Fruit fly (Drosophila melanogaster) whole organism, embryonic: Measurements from ENCODE around the gene Osi2.

Experiments used
- Bteb2 ChIP-seq: fragments of 200-800 bp; sonication (Bioruptor generic); optimal IDR thresholded peaks from 2 replicates; lab custom pipeline; 2016; ENCODE audit warnings: missing biosample characterization, missing genetic modification characterization
- CG10274 ChIP-seq: fragments of 200-800 bp; sonication (Bioruptor generic); optimal IDR thresholded peaks from 3 replicates; lab custom pipeline; 2017; ENCODE audit warnings: missing biosample characterization, mild to moderate bottlenecking, missing genetic modification characterization
- CG12104 ChIP-seq: fragments of 200-800 bp; sonication (Bioruptor generic); optimal IDR thresholded peaks from 3 replicates; lab custom pipeline; 2016; ENCODE audit warnings: missing biosample characterization, missing genetic modification characterization
- CG12769 ChIP-seq: fragments of 200-800 bp; sonication (Bioruptor generic); optimal IDR thresholded peaks from 2 replicates; lab custom pipeline; 2019; ENCODE audit warnings: missing biosample characterization, mild to moderate bottlenecking, missing genetic modification characterization, moderate library complexity
- CG13287 ChIP-seq: fragments of 200-800 bp; sonication (Bioruptor generic); IDR thresholded peaks from 2 replicates; pipeline ENCODE4 v1.3.6; 2022; ENCODE audit warnings: missing biosample characterization, missing genetic modification characterization; ENCODE audit not compliant: partially characterized antibody
- CG15073 ChIP-seq: fragments of 200-800 bp; sonication (Bioruptor generic); optimal IDR thresholded peaks from 2 replicates; lab custom pipeline; 2016; ENCODE audit warnings: missing biosample characterization, missing genetic modification characterization
- CG15514 ChIP-seq: fragments of 200-800 bp; sonication (Bioruptor generic); optimal IDR thresholded peaks from 3 replicates; lab custom pipeline; 2017; ENCODE audit warnings: missing biosample characterization, missing genetic modification characterization, mild to moderate bottlenecking, moderate library complexity, missing genetic modification reagents
- CG17359 ChIP-seq: fragments of 200-800 bp; sonication (Bioruptor generic); optimal IDR thresholded peaks from 3 replicates; lab custom pipeline; 2018; ENCODE audit warnings: missing biosample characterization, mild to moderate bottlenecking, missing genetic modification characterization, moderate library complexity
- CG17568 ChIP-seq: fragments of 200-800 bp; sonication (Bioruptor generic); optimal IDR thresholded peaks from 2 replicates; lab custom pipeline; 2018; ENCODE audit warnings: missing biosample characterization, mild to moderate bottlenecking, missing genetic modification characterization, moderate library complexity
- CG30020 ChIP-seq: fragments of 200-800 bp; optimal IDR thresholded peaks from 2 replicates; lab custom pipeline; 2019; ENCODE audit warnings: missing biosample characterization, mild to moderate bottlenecking, missing genetic modification characterization, moderate library complexity
- CG31441 ChIP-seq: fragments of 200-800 bp; sonication (Bioruptor generic); IDR thresholded peaks from 2 replicates; pipeline ENCODE4 v1.3.6; 2022; ENCODE audit warnings: missing biosample characterization, missing genetic modification characterization
- CG34376 ChIP-seq: fragments of 200-800 bp; sonication (Bioruptor generic); optimal IDR thresholded peaks from 2 replicates; lab custom pipeline; 2018; ENCODE audit warnings: missing biosample characterization, mild to moderate bottlenecking, missing genetic modification characterization
- CG6254 ChIP-seq: fragments of 200-800 bp; sonication (Bioruptor generic); optimal IDR thresholded peaks from 3 replicates; lab custom pipeline; 2017; ENCODE audit warnings: mild to moderate bottlenecking, missing biosample characterization, missing genetic modification reagents, missing genetic modification characterization
- CG7987 ChIP-seq: fragments of 200-800 bp; sonication (Bioruptor generic); optimal IDR thresholded peaks from 2 replicates; lab custom pipeline; 2018; ENCODE audit warnings: missing biosample characterization, mild to moderate bottlenecking, missing genetic modification characterization, moderate library complexity
- CG9437 ChIP-seq: fragments of 200-800 bp; sonication (Bioruptor generic); optimal IDR thresholded peaks from 2 replicates; lab custom pipeline; 2018; ENCODE audit warnings: missing biosample characterization, mild to moderate bottlenecking, missing genetic modification characterization
- CG9817 ChIP-seq: fragments of 200-800 bp; sonication (Bioruptor generic); optimal IDR thresholded peaks from 2 replicates; lab custom pipeline; 2018; ENCODE audit warnings: missing biosample characterization, mild to moderate bottlenecking, missing genetic modification characterization, moderate library complexity
- CTCF ChIP-seq: fragments of 200-800 bp; sonication (Bioruptor generic); optimal IDR thresholded peaks from 2 replicates; lab custom pipeline; 2017; ENCODE audit warnings: missing biosample characterization, mild to moderate bottlenecking, missing genetic modification characterization, moderate library complexity
- CkIIα-i1 ChIP-seq: fragments of 200-800 bp; sonication (Bioruptor generic); IDR thresholded peaks from 2 replicates; pipeline ENCODE4 v1.3.6; 2022; ENCODE audit warnings: missing biosample characterization, missing genetic modification characterization
- Elba2 ChIP-seq: fragments of 200-800 bp; sonication (Bioruptor generic); optimal IDR thresholded peaks from 3 replicates; lab custom pipeline; 2016; ENCODE audit warnings: missing biosample characterization, missing genetic modification characterization
- Hand ChIP-seq: fragments of 200-800 bp; sonication (Bioruptor generic); optimal IDR thresholded peaks from 2 replicates; lab custom pipeline; 2017; ENCODE audit warnings: mild to moderate bottlenecking, missing biosample characterization, missing genetic modification reagents, missing genetic modification characterization
- Hr78 ChIP-seq, 2 experiments: fragments of 200-800 bp in 1 of 2; fragments of >200 bp in 1 of 2; sonication (Bioruptor generic) in 1 of 2; optimal IDR thresholded peaks; 2 replicates each; lab custom pipeline; 2017 to 2019; ENCODE audit warnings: missing biosample characterization in 2 of 2, missing genetic modification characterization in 2 of 2, mild to moderate bottlenecking in 1 of 2, moderate library complexity in 1 of 2
- Lhr ChIP-seq: fragments of 200-800 bp; sonication (Bioruptor generic); optimal IDR thresholded peaks from 3 replicates; lab custom pipeline; 2017; ENCODE audit warnings: mild to moderate bottlenecking, missing biosample characterization, missing genetic modification reagents, missing genetic modification characterization
- Lpt ChIP-seq: fragments of >200 bp; optimal IDR thresholded peaks from 2 replicates; lab custom pipeline; 2018; ENCODE audit warnings: missing biosample characterization, missing genetic modification characterization
- Med ChIP-seq: fragments of 200-800 bp; sonication (Bioruptor generic); peaks from one replicate; lab custom pipeline; 2016; ENCODE audit warnings: missing biosample characterization, missing genetic modification characterization, mild to moderate bottlenecking, inconsistent platforms, moderate library complexity
- Nf-YC ChIP-seq: fragments of 200-800 bp; optimal IDR thresholded peaks from 3 replicates; lab custom pipeline; 2019; ENCODE audit warnings: missing biosample characterization, mild to moderate bottlenecking, missing genetic modification characterization, moderate library complexity
- Optix ChIP-seq: fragments of 200-800 bp; sonication (Bioruptor generic); IDR thresholded peaks from 3 replicates; pipeline ENCODE4 v1.3.6; 2022; ENCODE audit warnings: missing biosample characterization, missing genetic modification characterization
- Ptx1 ChIP-seq: fragments of 200-800 bp; sonication (Bioruptor generic); IDR thresholded peaks from 2 replicates; pipeline ENCODE4 v1.3.6; 2022; ENCODE audit warnings: missing biosample characterization, missing genetic modification characterization
- Taf1 ChIP-seq: fragments of 200-800 bp; sonication (Bioruptor generic); IDR thresholded peaks from 2 replicates; pipeline ENCODE4 v1.3.6; 2022; ENCODE audit warnings: missing biosample characterization, missing genetic modification characterization
- Xrp1 ChIP-seq: fragments of 200-800 bp; sonication (Bioruptor generic); IDR thresholded peaks from 2 replicates; pipeline ENCODE4 v1.3.6; 2022; ENCODE audit warnings: missing biosample characterization, missing genetic modification characterization
- btn ChIP-seq: fragments of 200-800 bp; sonication (Bioruptor generic); optimal IDR thresholded peaks from 2 replicates; lab custom pipeline; 2016; ENCODE audit warnings: missing biosample characterization, missing genetic modification characterization
- corto ChIP-seq: fragments of 200-800 bp; sonication (Bioruptor generic); optimal IDR thresholded peaks from 2 replicates; lab custom pipeline; 2016; ENCODE audit warnings: missing biosample characterization, mild to moderate bottlenecking, missing genetic modification characterization, moderate library complexity
- danr ChIP-seq: fragments of 200-800 bp; sonication (Bioruptor generic); IDR thresholded peaks from 2 replicates; pipeline ENCODE4 v1.3.6; 2022; ENCODE audit warnings: missing biosample characterization, missing genetic modification characterization
- gcm ChIP-seq: fragments of 200-800 bp; sonication (Bioruptor generic); optimal IDR thresholded peaks from 2 replicates; lab custom pipeline; 2019; ENCODE audit warnings: missing biosample characterization, mild to moderate bottlenecking, missing genetic modification characterization, moderate library complexity
- kni ChIP-seq: fragments of 200-800 bp; sonication (Bioruptor generic); optimal IDR thresholded peaks from 3 replicates; lab custom pipeline; 2017; ENCODE audit warnings: mild to moderate bottlenecking, missing biosample characterization, missing genetic modification reagents, missing genetic modification characterization
- nerfin-1 ChIP-seq: fragments of 200-800 bp; sonication (Bioruptor generic); optimal IDR thresholded peaks from 3 replicates; lab custom pipeline; 2019; ENCODE audit warnings: missing biosample characterization, mild to moderate bottlenecking, missing genetic modification characterization, moderate library complexity
- pb ChIP-seq: fragments of 200-800 bp; sonication (Bioruptor generic); optimal IDR thresholded peaks from 3 replicates; lab custom pipeline; 2016; ENCODE audit warnings: missing biosample characterization, missing genetic modification characterization
- prd ChIP-seq, 3 experiments: fragments of >200 bp in 2 of 3; fragments of 200-800 bp in 1 of 3; sonication (Bioruptor generic) in 1 of 3; optimal IDR thresholded peaks in 2 of 3; IDR thresholded peaks in 1 of 3; 2 replicates in 2 of 3; 3 replicates in 1 of 3; pipeline versions ENCODE4 v1.3.6 to Lab custom; 2017 to 2022; ENCODE audit warnings: missing biosample characterization in 1 of 3, missing genetic modification characterization in 1 of 3
- rib ChIP-seq: fragments of 200-800 bp; sonication (Bioruptor generic); IDR thresholded peaks from 2 replicates; pipeline ENCODE4 v1.3.6; 2022; ENCODE audit warnings: missing biosample characterization, missing genetic modification characterization
- row ChIP-seq: fragments of 200-800 bp; sonication (Bioruptor generic); IDR thresholded peaks from 3 replicates; pipeline ENCODE4 v1.3.6; 2022; ENCODE audit warnings: missing biosample characterization, missing genetic modification characterization
- sd ChIP-seq: fragments of 200-800 bp; sonication (Bioruptor generic); optimal IDR thresholded peaks from 3 replicates; lab custom pipeline; 2018; ENCODE audit warnings: missing biosample characterization, mild to moderate bottlenecking, missing genetic modification characterization, moderate library complexity
- shn ChIP-seq: fragments of 200-800 bp; sonication (Bioruptor generic); optimal IDR thresholded peaks from 3 replicates; lab custom pipeline; 2016; ENCODE audit warnings: missing biosample characterization, missing genetic modification characterization
- stc ChIP-seq: fragments of 200-800 bp; sonication (Bioruptor generic); IDR thresholded peaks from 2 replicates; pipeline ENCODE4 v1.3.6; 2022; ENCODE audit warnings: missing biosample characterization, missing genetic modification characterization
- stwl ChIP-seq: fragments of 200-800 bp; sonication (Bioruptor generic); optimal IDR thresholded peaks from 3 replicates; lab custom pipeline; 2018; ENCODE audit warnings: missing biosample characterization, mild to moderate bottlenecking, missing genetic modification characterization, moderate library complexity
- tgo ChIP-seq: fragments of 200-800 bp; sonication (Bioruptor generic); IDR thresholded peaks from 3 replicates; pipeline ENCODE4 v1.3.6; 2022; ENCODE audit warnings: missing biosample characterization, missing genetic modification characterization
- tx ChIP-seq: fragments of 200-800 bp; sonication (Bioruptor generic); optimal IDR thresholded peaks from 2 replicates; lab custom pipeline; 2016; ENCODE audit warnings: missing biosample characterization, missing genetic modification characterization
- wdn ChIP-seq: fragments of 200-800 bp; sonication (Bioruptor generic); IDR thresholded peaks from 2 replicates; pipeline ENCODE4 v1.3.6; 2022; ENCODE audit warnings: missing biosample characterization, missing genetic modification characterization
- wek ChIP-seq: fragments of 200-800 bp; sonication (Bioruptor generic); optimal IDR thresholded peaks from 3 replicates; lab custom pipeline; 2018; ENCODE audit warnings: missing biosample characterization, mild to moderate bottlenecking, missing genetic modification characterization, moderate library complexity
- zf30C ChIP-seq: fragments of 200-800 bp; sonication (Bioruptor generic); optimal IDR thresholded peaks from 3 replicates; lab custom pipeline; 2018; ENCODE audit warnings: missing biosample characterization, mild to moderate bottlenecking, missing genetic modification characterization

Osi2 gene

DNA sequence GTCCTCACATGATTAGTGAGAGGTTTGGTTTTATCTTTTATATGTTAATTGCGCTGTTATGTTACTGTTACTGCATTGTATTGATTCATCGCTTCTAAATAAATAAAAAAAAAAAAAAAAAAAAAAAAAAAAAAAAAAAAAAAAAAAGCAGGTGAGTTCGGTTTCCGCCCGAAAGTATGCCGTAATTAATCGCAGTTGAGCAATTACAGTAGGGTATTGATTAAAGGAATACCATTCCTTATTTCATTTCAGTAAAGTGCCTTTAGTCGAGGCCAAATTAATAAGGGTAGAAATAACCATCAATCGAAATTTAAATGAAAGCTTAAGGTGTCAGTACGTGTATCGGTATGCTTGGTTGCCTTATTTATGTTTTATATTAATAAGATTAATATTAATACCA lies 2.8 kb upstream of the Osi2 start:
- TF ChIP-seq stwl, result peak; percentile 14
- TF ChIP-seq wek, result peak; percentile 49
- TF ChIP-seq CG15073 (GFP tag; lab: Kevin White, UChicago), result peak; percentile 92
- TF ChIP-seq Med (GFP tag; lab: Kevin White, UChicago), result peak; percentile 33
- TF ChIP-seq, all 482 proteins: peak for 4; not testable (repeated sequence) for 478

DNA sequence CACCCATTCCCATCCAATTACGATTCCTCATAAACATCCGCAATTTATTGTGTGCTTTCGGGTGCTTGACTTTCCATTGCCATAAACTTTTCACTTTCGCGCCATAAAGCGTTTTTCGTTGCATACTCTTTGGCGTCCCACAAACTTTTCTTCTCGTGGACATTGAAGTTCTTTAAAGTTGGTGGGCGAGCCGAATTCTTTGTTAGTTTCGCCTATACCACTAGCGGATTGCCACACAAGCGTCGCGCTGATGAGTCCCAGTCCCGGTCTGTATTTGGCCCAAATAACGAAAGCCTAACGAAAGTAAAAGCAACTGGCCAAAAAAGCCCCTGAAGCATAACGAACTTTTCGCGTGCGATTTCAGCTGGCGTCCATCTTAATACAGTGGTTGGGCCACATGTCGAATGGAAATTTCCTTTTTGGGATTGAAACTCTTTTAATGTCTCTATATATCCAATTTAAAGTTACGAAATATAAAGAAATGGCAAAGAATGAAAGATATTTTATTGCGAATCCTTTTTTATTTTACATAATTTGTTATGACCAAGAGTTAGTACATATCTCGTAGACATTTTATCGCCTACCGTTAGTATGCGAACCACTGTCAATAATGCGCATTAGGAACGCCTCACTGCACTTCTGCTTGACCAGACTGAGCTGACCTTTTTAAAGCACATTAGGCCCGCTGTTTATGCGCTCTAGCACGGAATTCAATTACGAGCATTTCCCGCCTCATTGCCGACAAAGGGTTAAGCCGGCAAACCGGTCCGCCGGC lies 1.3 kb downstream of the Osi2 start:
- TF ChIP-seq CTCF (GFP tag; lab: Kevin White, UChicago) (peak; percentile 8), CG31441 (GFP tag; lab: Robert Waterston, UW) (no peak), shn (no peak), CG17568 (GFP tag; lab: Kevin White, UChicago) (no peak), CG15514 (GFP tag; lab: Kevin White, UChicago) (no peak), CG34376 (no peak), Hr78 (GFP tag; optimal IDR thresholded peaks at IDR 0.05; lab: Kevin White, UChicago) (peak in 1 of 2 experiments; percentile 87), CG7987 (no peak), prd (optimal IDR thresholded peaks at IDR 0.05; lab: Kevin White, UChicago) (no peak), prd (GFP tag; IDR thresholded peaks at IDR 0.05; lab: Robert Waterston, UW) (no peak), CG6254 (no peak), Elba2 (GFP tag; lab: Kevin White, UChicago) (no peak), gcm (GFP tag; lab: Kevin White, UChicago) (no peak), CG12104 (no peak), btn (GFP tag; lab: Kevin White, UChicago) (no peak), CG17359 (tag; lab: Kevin White, UChicago) (peak; percentile 16), Ptx1 (GFP tag; lab: Robert Waterston, UW) (no peak), Optix (no peak), rib (GFP tag; lab: Robert Waterston, UW) (no peak), tx (GFP tag; lab: Kevin White, UChicago) (no peak), CkIIα-i1 (GFP tag; lab: Robert Waterston, UW) (no peak), CG10274 (GFP tag; lab: Kevin White, UChicago) (no peak), stc (GFP tag; lab: Robert Waterston, UW) (no peak), Xrp1 (GFP tag; lab: Robert Waterston, UW) (no peak), CG12769 (peak; percentile 7), wdn (GFP tag; lab: Robert Waterston, UW) (no peak), pb (GFP tag; lab: Kevin White, UChicago) (no peak), CG9817 (tag; lab: Kevin White, UChicago) (no peak), Lpt (GFP tag; lab: Kevin White, UChicago) (no peak), row (GFP tag; lab: Robert Waterston, UW) (0 out of 3 replicates have a peak, but pooled peaks have one; percentile 30), Taf1 (GFP tag; lab: Robert Waterston, UW) (no peak), CG13287 (GFP tag; lab: Robert Waterston, UW) (no peak), Med (GFP tag; lab: Kevin White, UChicago) (peak; percentile 70), Hand (no peak), kni (GFP tag; lab: Kevin White, UChicago) (no peak), Bteb2 (GFP tag; lab: Kevin White, UChicago) (no peak), tgo (no peak), Nf-YC (tag; lab: Kevin White, UChicago) (no peak), CG30020 (tag; lab: Kevin White, UChicago) (no peak), zf30C (GFP tag; lab: Kevin White, UChicago) (no peak), Lhr (no peak), danr (GFP tag; lab: Robert Waterston, UW) (no peak), CG9437 (GFP tag; lab: Kevin White, UChicago) (no peak), corto (no peak), nerfin-1 (tag; lab: Kevin White, UChicago) (no peak), sd (tag; lab: Kevin White, UChicago) (peak; percentile 48)
